Worm (Caenorhabditis elegans): ENCODE data around the gene scc-2.

ce11 chrII:273872-274271 is 10.4 kb upstream of the scc-2 start, which contains the start of gene B0432.7:
- no peak for TF ChIP-seq snpc-4 (GFP tag; optimal IDR thresholded peaks at IDR 0.05)
- TF ChIP-seq snpc-4 (tag; optimal IDR thresholded peaks at IDR 0.05) = no peak
- no peak for TF ChIP-seq K12H6.12 (tag; optimal IDR thresholded peaks at IDR 0.05)
- no peak for TF ChIP-seq nfyb-1 (GFP tag; IDR thresholded peaks at IDR 0.05)
- TF ChIP-seq repo-1 (tag; optimal IDR thresholded peaks at IDR 0.05) = no peak
- no peak for TF ChIP-seq madf-10 (tag; optimal IDR thresholded peaks at IDR 0.05)
- TF ChIP-seq dox-1 (GFP tag; IDR thresholded peaks at IDR 0.05) = no peak
- no peak for TF ChIP-seq ama-1 (optimal IDR thresholded peaks at IDR 0.05)
- no peak for TF ChIP-seq ama-1 (GFP tag; optimal IDR thresholded peaks at IDR 0.05)
- no peak for TF ChIP-seq ztf-22 (GFP tag; optimal IDR thresholded peaks at IDR 0.05)
- no peak for TF ChIP-seq ceh-27 (GFP tag; optimal IDR thresholded peaks at IDR 0.05)
- no peak for TF ChIP-seq F39B2.1 (GFP tag; IDR thresholded peaks at IDR 0.05)
- no peak for TF ChIP-seq lir-1 (GFP tag; conservative IDR thresholded peaks at IDR 0.05)
- no peak for TF ChIP-seq fkh-3 (tag; optimal IDR thresholded peaks at IDR 0.05)
- TF ChIP-seq nhr-27 (tag; optimal IDR thresholded peaks at IDR 0.05) = no peak
- TF ChIP-seq him-1 (tag; optimal IDR thresholded peaks at IDR 0.05) = no peak

Data from whole organism, young adult.